Worm (Caenorhabditis elegans) whole organism, L3 larva: ENCODE results near the gene unc-104.

Experiments used
- R02D3.7 ChIP-seq: fragments of 150-350 bp; optimal IDR thresholded peaks from 2 replicates; lab custom pipeline; 2014; ENCODE audit warnings: missing biosample characterization, missing genetic modification characterization
- ZK546.5 ChIP-seq: sonication (generic microtip); optimal IDR thresholded peaks from 2 replicates; lab custom pipeline; 2017; ENCODE audit warnings: missing biosample characterization, missing genetic modification characterization
- aly-2 ChIP-seq: fragments of 150-350 bp; optimal IDR thresholded peaks from 2 replicates; lab custom pipeline; 2014; ENCODE audit warnings: missing biosample characterization, missing genetic modification characterization
- ceh-16 ChIP-seq: sonication (generic microtip); optimal IDR thresholded peaks from 2 replicates; lab custom pipeline; 2017; ENCODE audit warnings: missing biosample characterization, missing genetic modification characterization
- ceh-28 ChIP-seq: fragments of 150-350 bp; optimal IDR thresholded peaks from 2 replicates; lab custom pipeline; 2014; ENCODE audit warnings: missing biosample characterization, missing genetic modification reagents, missing genetic modification characterization
- ceh-82 ChIP-seq: fragments of 150-350 bp; optimal IDR thresholded peaks from 2 replicates; lab custom pipeline; 2014; ENCODE audit warnings: missing biosample characterization, missing genetic modification characterization
- ceh-9 ChIP-seq: sonication (generic microtip); optimal IDR thresholded peaks from 2 replicates; lab custom pipeline; 2018; ENCODE audit warnings: missing biosample characterization, missing genetic modification characterization
- daf-12 ChIP-seq: fragments of 150-350 bp; optimal IDR thresholded peaks from 2 replicates; lab custom pipeline; 2014; ENCODE audit warnings: missing biosample characterization, missing genetic modification reagents, missing genetic modification characterization
- egl-27 ChIP-seq: sonication (generic microtip); optimal IDR thresholded peaks from 4 replicates; lab custom pipeline; 2017; ENCODE audit warnings: missing biosample characterization, missing genetic modification reagents, missing genetic modification characterization
- egl-5 ChIP-seq: fragments of 150-350 bp; optimal IDR thresholded peaks from 2 replicates; lab custom pipeline; 2017; ENCODE audit warnings: missing biosample characterization, missing genetic modification reagents, missing genetic modification characterization, inconsistent platforms
- elt-1 ChIP-seq: fragments of 150-350 bp; optimal IDR thresholded peaks from 2 replicates; lab custom pipeline; 2014; ENCODE audit warnings: missing biosample characterization, missing genetic modification characterization
- elt-2 ChIP-seq: sonication (generic microtip); optimal IDR thresholded peaks from 2 replicates; lab custom pipeline; 2016; ENCODE audit warnings: missing genetic modification reagents, mild to moderate bottlenecking, missing genetic modification characterization, missing compliant biosample characterization
- eor-1 ChIP-seq, 2 experiments: fragments of 150-350 bp; optimal IDR thresholded peaks; 2 replicates each; lab custom pipeline; 2014 to 2018; ENCODE audit warnings: missing biosample characterization in 2 of 2, missing genetic modification characterization in 2 of 2
- fkh-10 ChIP-seq: sonication (generic microtip); optimal IDR thresholded peaks from 2 replicates; lab custom pipeline; 2017; ENCODE audit warnings: missing biosample characterization, missing genetic modification reagents, missing genetic modification characterization
- fkh-2 ChIP-seq: fragments of 150-350 bp; optimal IDR thresholded peaks from 2 replicates; lab custom pipeline; 2014; ENCODE audit warnings: missing biosample characterization, missing genetic modification reagents, missing genetic modification characterization
- fos-1 ChIP-seq: fragments of 150-350 bp; optimal IDR thresholded peaks from 2 replicates; lab custom pipeline; 2014; ENCODE audit warnings: missing biosample characterization, missing genetic modification characterization
- hmg-11 ChIP-seq: sonication (generic microtip); optimal IDR thresholded peaks from 2 replicates; lab custom pipeline; 2016; ENCODE audit warnings: missing genetic modification characterization, missing compliant biosample characterization
- jun-1 ChIP-seq: fragments of 150-350 bp; optimal IDR thresholded peaks from 2 replicates; lab custom pipeline; 2014; ENCODE audit warnings: missing biosample characterization, missing genetic modification reagents, missing genetic modification characterization
- lin-15B ChIP-seq: fragments of 150-350 bp; optimal IDR thresholded peaks from 2 replicates; lab custom pipeline; 2014; ENCODE audit warnings: missing biosample characterization, missing genetic modification characterization
- lin-39 ChIP-seq: fragments of 150-350 bp; optimal IDR thresholded peaks from 2 replicates; lab custom pipeline; 2018; ENCODE audit warnings: missing biosample characterization, missing genetic modification reagents, missing genetic modification characterization
- lsy-12 ChIP-seq: sonication (generic microtip); optimal IDR thresholded peaks from 2 replicates; lab custom pipeline; 2016; ENCODE audit warnings: mild to moderate bottlenecking, missing genetic modification characterization, missing compliant biosample characterization
- mdl-1 ChIP-seq: fragments of 150-350 bp; optimal IDR thresholded peaks from 2 replicates; lab custom pipeline; 2014; ENCODE audit warnings: missing biosample characterization, missing genetic modification characterization
- nfya-1 ChIP-seq: sonication (generic microtip); optimal IDR thresholded peaks from 2 replicates; lab custom pipeline; 2017; ENCODE audit warnings: missing genetic modification characterization, mild to moderate bottlenecking, missing compliant biosample characterization, antibody characterized with exemption, moderate library complexity; ENCODE audit not compliant: insufficient read depth
- nhr-11 ChIP-seq: fragments of 150-350 bp; optimal IDR thresholded peaks from 2 replicates; lab custom pipeline; 2014; ENCODE audit warnings: missing biosample characterization, missing genetic modification characterization
- nhr-23 ChIP-seq: fragments of 150-350 bp; optimal IDR thresholded peaks from 2 replicates; lab custom pipeline; 2014; ENCODE audit warnings: missing biosample characterization, missing genetic modification reagents, missing genetic modification characterization
- nhr-237 ChIP-seq: fragments of 150-350 bp; optimal IDR thresholded peaks from 2 replicates; lab custom pipeline; 2014; ENCODE audit warnings: missing biosample characterization, missing genetic modification characterization
- nhr-25 ChIP-seq: sonication (generic microtip); optimal IDR thresholded peaks from 2 replicates; lab custom pipeline; 2017; ENCODE audit warnings: missing biosample characterization, missing genetic modification characterization
- nhr-28 ChIP-seq: fragments of 150-350 bp; optimal IDR thresholded peaks from 2 replicates; lab custom pipeline; 2014; ENCODE audit warnings: missing biosample characterization, missing genetic modification characterization
- nhr-43 ChIP-seq: sonication (generic microtip); optimal IDR thresholded peaks from 2 replicates; lab custom pipeline; 2016; ENCODE audit warnings: mild to moderate bottlenecking, missing genetic modification characterization, missing compliant biosample characterization; ENCODE audit not compliant: poor library complexity, severe bottlenecking
- nhr-67 ChIP-seq: fragments of 150-350 bp; optimal IDR thresholded peaks from 2 replicates; lab custom pipeline; 2014; ENCODE audit warnings: missing biosample characterization, missing genetic modification characterization
- nhr-76 ChIP-seq: fragments of 150-350 bp; sonication (generic microtip); optimal IDR thresholded peaks from 5 replicates; lab custom pipeline; 2014; ENCODE audit warnings: missing biosample characterization, missing genetic modification characterization
- nhr-77 ChIP-seq: fragments of 150-350 bp; optimal IDR thresholded peaks from 2 replicates; lab custom pipeline; 2014; ENCODE audit warnings: missing biosample characterization, missing genetic modification characterization
- pqm-1 ChIP-seq: fragments of 150-350 bp; optimal IDR thresholded peaks from 2 replicates; lab custom pipeline; 2017; ENCODE audit warnings: missing biosample characterization, missing genetic modification characterization, inconsistent platforms
- sea-2 ChIP-seq: fragments of 150-350 bp; sonication (generic microtip); optimal IDR thresholded peaks from 4 replicates; lab custom pipeline; 2014; ENCODE audit warnings: missing biosample characterization, missing genetic modification reagents, missing genetic modification characterization
- skn-1 ChIP-seq: fragments of 150-350 bp; optimal IDR thresholded peaks from 2 replicates; lab custom pipeline; 2014; ENCODE audit warnings: missing biosample characterization, missing genetic modification characterization
- snpc-4 ChIP-seq: fragments of 150-350 bp; optimal IDR thresholded peaks from 2 replicates; lab custom pipeline; 2014; ENCODE audit warnings: missing biosample characterization, missing genetic modification characterization
- tbx-2 ChIP-seq: sonication (generic microtip); optimal IDR thresholded peaks from 2 replicates; lab custom pipeline; 2016; ENCODE audit warnings: mild to moderate bottlenecking, missing genetic modification characterization, missing compliant biosample characterization
- unc-62 ChIP-seq: fragments of 150-350 bp; sonication (generic microtip); optimal IDR thresholded peaks from 4 replicates; lab custom pipeline; 2014; ENCODE audit warnings: missing biosample characterization, missing genetic modification reagents, missing genetic modification characterization
- zag-1 ChIP-seq: fragments of 150-350 bp; optimal IDR thresholded peaks from 2 replicates; lab custom pipeline; 2014; ENCODE audit warnings: missing biosample characterization, missing genetic modification characterization
- ztf-11 ChIP-seq: fragments of 150-350 bp; optimal IDR thresholded peaks from 2 replicates; lab custom pipeline; 2014; ENCODE audit warnings: missing biosample characterization, missing genetic modification characterization
- ztf-4 ChIP-seq: fragments of 150-350 bp; optimal IDR thresholded peaks from 2 replicates; lab custom pipeline; 2014; ENCODE audit warnings: missing biosample characterization, missing genetic modification characterization

unc-104 gene

ce11 chrII:6955084-6955697 lies 39.6 kb upstream of the unc-104 start:
- no peak for TF ChIP-seq mdl-1 (tag; lab: Kevin White, UChicago)
- peak; percentile 42 for TF ChIP-seq elt-2 (tag; lab: Kevin White, UChicago)

DNA sequence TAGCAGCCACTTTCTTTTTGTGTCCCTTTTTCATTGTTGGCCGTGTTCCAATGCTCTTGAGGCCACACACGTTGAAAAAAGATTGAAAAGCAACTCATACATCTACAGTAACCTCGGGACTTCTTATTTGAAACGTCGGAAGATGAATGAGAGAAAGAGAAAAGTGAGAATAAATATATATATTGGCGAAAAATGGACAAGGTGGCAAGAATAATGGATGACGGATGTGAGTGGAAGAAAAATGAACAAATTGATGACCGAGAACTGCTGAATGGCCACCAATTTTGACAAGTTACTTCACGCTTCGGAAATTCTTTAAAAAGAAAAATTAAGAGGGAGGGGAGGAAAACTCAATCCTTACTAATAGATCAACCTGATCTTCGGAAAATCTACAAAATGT lies 36.7 kb upstream of the unc-104 start:
- no peak for TF ChIP-seq skn-1 (tag; lab: Kevin White, UChicago)
- TF ChIP-seq ceh-9 (tag; lab: Kevin White, UChicago), result no peak
- TF ChIP-seq nfya-1 (tag; lab: Kevin White, UChicago), result no peak
- TF ChIP-seq ztf-4 (tag; lab: Kevin White, UChicago), result no peak
- TF ChIP-seq elt-2 (tag; lab: Kevin White, UChicago), result no peak

- TF ChIP-seq ceh-28 (no peak), nhr-23 (no peak), egl-5 (tag; lab: Kevin White, UChicago) (no peak), ZK546.5 (no peak), zag-1 (no peak), nhr-76 (tag; lab: Kevin White, UChicago) (no peak), aly-2 (no peak), lin-15B (tag; lab: Kevin White, UChicago) (no peak), nhr-25 (tag; lab: Kevin White, UChicago) (no peak), elt-2 (tag; lab: Kevin White, UChicago) (no peak), nhr-237 (tag; lab: Kevin White, UChicago) (no peak), unc-62 (no peak), R02D3.7 (no peak), eor-1 (tag; optimal IDR thresholded peaks at IDR 0.05; lab: Kevin White, UChicago) (no peak), hmg-11 (no peak), ceh-9 (tag; lab: Kevin White, UChicago) (no peak)
Measured at ce11 chrII:6965573-6965972, 29.2 kb upstream of the unc-104 start, which contains the start of gene tra-2. TSS of gene tra-2 (minus strand) at chrII:6965673.

DNA sequence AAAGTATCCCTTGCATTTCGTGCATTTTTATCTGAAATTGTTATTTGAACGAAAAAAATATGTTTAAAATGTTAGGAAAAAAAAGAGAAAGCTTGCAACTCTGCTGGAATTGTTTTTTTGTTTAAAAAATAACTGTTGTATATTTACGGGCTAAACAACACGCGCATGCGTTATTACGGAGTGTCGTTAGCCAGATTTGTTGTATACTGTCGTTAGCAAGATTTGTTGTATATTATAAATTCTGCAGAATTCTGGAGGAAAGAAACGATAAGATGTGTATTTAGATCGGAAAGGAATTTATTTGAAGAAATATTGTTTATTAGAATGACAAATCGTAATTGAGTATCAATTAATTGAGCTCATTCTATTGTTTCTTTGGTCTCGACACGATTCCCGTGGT lies 27.2 kb upstream of the unc-104 start, which contains the start of gene eif-2Bgamma:
TSS of gene eif-2Bgamma (minus strand) at position 31 of the 400 bp plus-strand sequence.
- TF ChIP-seq nhr-23, result peak; percentile 49
- peak; percentile 37 for TF ChIP-seq nfya-1 (tag; lab: Kevin White, UChicago)
- TF ChIP-seq nhr-25 (tag; lab: Kevin White, UChicago), result no peak
- TF ChIP-seq snpc-4, result peak; percentile 86
- peak; percentile 28 for TF ChIP-seq hmg-11
- TF ChIP-seq sea-2 (GFP tag; lab: Kevin White, UChicago), result no peak
- TF ChIP-seq R02D3.7, result peak; percentile 76
- TF ChIP-seq nhr-11 (tag; lab: Kevin White, UChicago), result no peak
- TF ChIP-seq lin-15B (tag; lab: Kevin White, UChicago), result peak; percentile 35
- TF ChIP-seq, all 47 proteins: peak for 6

ce11 chrII:6968191-6968675 lies 26.6 kb upstream of the unc-104 start:
- no peak for TF ChIP-seq ztf-11 (tag; lab: Kevin White, UChicago)
- TF ChIP-seq ceh-9 (tag; lab: Kevin White, UChicago), result no peak
- no peak for TF ChIP-seq nhr-67
- peak; percentile 23 for TF ChIP-seq elt-2 (tag; lab: Kevin White, UChicago)
- TF ChIP-seq ceh-16 (tag; lab: Kevin White, UChicago), result no peak
- no peak for TF ChIP-seq eor-1 (tag; optimal IDR thresholded peaks at IDR 0.05; lab: Kevin White, UChicago)
- peak; percentile 73 for TF ChIP-seq nhr-77 (tag; lab: Kevin White, UChicago)
- peak; percentile 48 for TF ChIP-seq tbx-2 (tag; lab: Kevin White, UChicago)
- no peak for TF ChIP-seq aly-2
- TF ChIP-seq mdl-1 (tag; lab: Kevin White, UChicago), result no peak
- no peak for TF ChIP-seq egl-5 (tag; lab: Kevin White, UChicago)
- TF ChIP-seq sea-2 (GFP tag; lab: Kevin White, UChicago), result no peak
- no peak for TF ChIP-seq fos-1
- no peak for TF ChIP-seq nhr-28
- TF ChIP-seq jun-1, result peak; percentile 3
- peak; percentile 62 for TF ChIP-seq nhr-43 (tag; lab: Kevin White, UChicago)
- no peak for TF ChIP-seq elt-1 (tag; lab: Kevin White, UChicago)
- no peak for TF ChIP-seq fkh-2
- TF ChIP-seq lin-15B (tag; lab: Kevin White, UChicago), result peak; percentile 65
- peak; percentile 67 for TF ChIP-seq nhr-25 (tag; lab: Kevin White, UChicago)
- TF ChIP-seq fkh-10, result no peak
- peak; percentile 44 for TF ChIP-seq pqm-1
- peak; percentile 5 for TF ChIP-seq daf-12 (tag; lab: Kevin White, UChicago)
- no peak for TF ChIP-seq ztf-4 (tag; lab: Kevin White, UChicago)
- no peak for TF ChIP-seq egl-27 (tag; lab: Kevin White, UChicago)
- TF ChIP-seq ceh-28, result peak; percentile 61
- TF ChIP-seq ceh-82 (tag; lab: Kevin White, UChicago), result peak; percentile 48
- TF ChIP-seq lin-39 (tag; lab: Kevin White, UChicago), result peak; percentile 81
- TF ChIP-seq lsy-12 (tag; lab: Kevin White, UChicago), result peak; percentile 72
- TF ChIP-seq hmg-11, result peak; percentile 5
- TF ChIP-seq ZK546.5, result no peak
- TF ChIP-seq R02D3.7, result peak; percentile 83
- TF ChIP-seq snpc-4, result peak; percentile 99
